Worm (Caenorhabditis elegans) whole organism, young adult: Measurements from ENCODE around the gene lact-3.

ENCODE experiments used
- D2030.7 ChIP-seq: fragments of 200-800 bp; sonication (Bioruptor generic); IDR thresholded peaks from 2 replicates; pipeline ENCODE4 v1.3.6; 2022; ENCODE audit warnings: missing genetic modification reagents, missing genetic modification characterization, missing compliant biosample characterization
- athp-1 ChIP-seq: sonication (generic microtip); optimal IDR thresholded peaks from 2 replicates; lab custom pipeline; 2017; ENCODE audit warnings: mild to moderate bottlenecking, missing genetic modification characterization, missing compliant biosample characterization
- attf-3 ChIP-seq: fragments of 200-800 bp; sonication (Bioruptor generic); conservative IDR thresholded peaks from 2 replicates; pipeline ENCODE4 v1.3.6; 2022; ENCODE audit warnings: missing genetic modification reagents, missing genetic modification characterization, missing compliant biosample characterization
- dpl-1 ChIP-seq: fragments of 150-350 bp; optimal IDR thresholded peaks from 2 replicates; lab custom pipeline; 2014; ENCODE audit warnings: missing biosample characterization, missing genetic modification reagents, missing genetic modification characterization
- ets-4 ChIP-seq: fragments of 200-800 bp; sonication (Bioruptor generic); optimal IDR thresholded peaks from 2 replicates; lab custom pipeline; 2018; ENCODE audit warnings: mild to moderate bottlenecking, missing genetic modification characterization, missing compliant biosample characterization
- lin-35 ChIP-seq, 3 experiments: fragments of 150-350 bp in 2 of 3; sonication (generic microtip) in 1 of 3; optimal IDR thresholded peaks; 2 replicates each; lab custom pipeline; 2014 to 2018; ENCODE audit warnings: missing biosample characterization in 3 of 3, missing genetic modification characterization in 3 of 3, missing genetic modification reagents in 3 of 3
- mcd-1 ChIP-seq: fragments of 200-800 bp; sonication (Bioruptor generic); IDR thresholded peaks from 2 replicates; pipeline ENCODE4 v1.3.6; 2022; ENCODE audit warnings: missing genetic modification reagents, missing genetic modification characterization, missing compliant biosample characterization
- tbx-9 ChIP-seq: sonication (generic microtip); optimal IDR thresholded peaks from 2 replicates; lab custom pipeline; 2016; ENCODE audit warnings: borderline replicate concordance, missing genetic modification characterization, inconsistent platforms, missing compliant biosample characterization

DNA sequence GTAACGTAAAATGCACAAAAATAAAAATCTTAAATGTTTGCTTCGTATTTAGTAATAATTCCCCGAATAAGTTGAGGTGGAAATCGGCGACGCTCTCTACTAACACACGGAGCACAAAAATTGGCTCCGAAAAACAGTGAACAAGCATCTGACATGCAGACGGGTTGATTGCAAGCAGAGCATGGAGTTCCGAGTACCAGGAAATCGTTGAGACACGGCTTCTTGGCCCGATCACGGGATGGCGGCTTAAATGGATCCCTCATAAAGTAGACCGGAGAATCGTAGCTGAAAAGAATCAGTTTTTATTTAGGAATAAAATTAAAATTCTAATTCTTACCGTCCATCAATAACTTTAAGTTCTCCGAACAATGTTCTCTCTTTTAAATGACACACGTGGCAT, 4.8 kb upstream of the lact-3 start:
- TF ChIP-seq tbx-9 (no peak), attf-3 (GFP tag; lab: Robert Waterston, UW) (no peak), lin-35 (GFP tag; optimal IDR thresholded peaks at IDR 0.05; lab: Kevin White, UChicago) (no peak), mcd-1 (GFP tag; lab: Robert Waterston, UW) (0 out of 2 replicates have a peak, but pooled peaks have one; percentile 4), athp-1 (no peak), dpl-1 (GFP tag; lab: Kevin White, UChicago) (no peak), D2030.7 (GFP tag; lab: Robert Waterston, UW) (0 out of 2 replicates have a peak, but pooled peaks have one; percentile 13), ets-4 (GFP tag; lab: Kevin White, UChicago) (no peak)
